Fruit fly (Drosophila melanogaster) whole organism, adult: ENCODE data around the gene CG4338.

Experiments used
- CG14711 ChIP-seq: fragments of 200-800 bp; sonication (Bioruptor generic); optimal IDR thresholded peaks from 2 replicates; lab custom pipeline; 2018; ENCODE audit warnings: missing biosample characterization, mild to moderate bottlenecking, missing genetic modification characterization, moderate library complexity
- CG1620 ChIP-seq: fragments of 200-800 bp; sonication (Bioruptor generic); optimal IDR thresholded peaks from 2 replicates; lab custom pipeline; 2016; ENCODE audit warnings: missing biosample characterization, missing genetic modification characterization
- CG33017 ChIP-seq: fragments of 200-800 bp; sonication (Bioruptor generic); optimal IDR thresholded peaks from 2 replicates; lab custom pipeline; 2018; ENCODE audit warnings: missing biosample characterization, mild to moderate bottlenecking, missing genetic modification characterization, moderate library complexity
- CG5204 ChIP-seq: fragments of 200-800 bp; sonication (Bioruptor generic); optimal IDR thresholded peaks from 2 replicates; lab custom pipeline; 2016; ENCODE audit warnings: missing biosample characterization, missing genetic modification characterization
- Clk ChIP-seq: fragments of 200-800 bp; sonication (Bioruptor generic); optimal IDR thresholded peaks from 2 replicates; lab custom pipeline; 2017; ENCODE audit warnings: missing biosample characterization, missing genetic modification characterization
- kay ChIP-seq: fragments of 200-800 bp; sonication (Bioruptor generic); peaks from one replicate; lab custom pipeline; 2016; ENCODE audit warnings: missing biosample characterization, missing genetic modification characterization, borderline replicate concordance
- ovo ChIP-seq: fragments of 200-800 bp; sonication (Bioruptor generic); optimal IDR thresholded peaks from 2 replicates; lab custom pipeline; 2016; ENCODE audit warnings: missing biosample characterization, missing genetic modification characterization
- pad ChIP-seq: fragments of 200-800 bp; sonication (Bioruptor generic); optimal IDR thresholded peaks from 3 replicates; lab custom pipeline; 2017; ENCODE audit warnings: missing biosample characterization, missing genetic modification characterization, mild to moderate bottlenecking, moderate library complexity, missing genetic modification reagents
- tj ChIP-seq: fragments of 200-800 bp; sonication (Bioruptor generic); optimal IDR thresholded peaks from 3 replicates; lab custom pipeline; 2017; ENCODE audit warnings: missing biosample characterization, mild to moderate bottlenecking, missing genetic modification characterization, moderate library complexity
- toe ChIP-seq: fragments of 200-800 bp; sonication (Bioruptor generic); optimal IDR thresholded peaks from 2 replicates; lab custom pipeline; 2016; ENCODE audit warnings: missing biosample characterization, missing genetic modification characterization

DNA sequence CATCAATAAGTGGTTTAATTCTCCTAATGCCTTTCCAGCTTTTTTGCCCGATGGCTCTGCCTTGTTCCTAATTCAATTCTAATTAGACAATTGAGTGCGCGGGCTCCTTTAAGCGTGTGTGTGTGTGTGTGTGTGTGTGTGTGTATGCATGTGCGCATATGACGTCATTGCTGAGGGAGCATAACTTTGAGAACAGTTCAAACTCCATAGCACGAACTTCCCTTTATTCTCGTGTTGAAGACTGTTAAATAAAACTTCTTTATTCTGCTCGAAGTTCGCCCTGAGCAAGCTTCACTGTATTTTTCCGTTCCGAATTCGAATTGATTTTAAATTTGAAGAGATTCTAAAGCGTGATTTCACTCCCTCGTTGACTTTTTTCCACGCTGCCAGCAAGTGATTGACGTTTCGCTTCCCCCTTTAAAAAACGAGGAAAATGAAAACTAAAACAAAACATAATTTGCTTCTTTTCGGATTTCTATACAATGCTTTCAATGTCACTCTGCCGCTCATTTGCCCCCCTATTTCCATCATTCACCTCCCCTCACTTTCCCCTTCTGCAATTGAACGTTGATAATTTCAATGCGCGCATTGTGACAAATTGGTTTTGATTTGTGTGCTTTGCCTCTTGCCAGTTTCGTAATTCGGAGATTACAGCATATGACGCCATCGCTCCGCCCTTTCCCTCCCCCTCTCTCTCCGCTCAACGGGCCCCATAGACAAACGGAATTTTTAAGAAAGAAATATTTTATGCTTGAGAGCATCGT, 17.1 kb downstream of the CG4338 start:
- no peak for TF ChIP-seq CG1620 (GFP tag; lab: Kevin White, UChicago)
- peak; percentile 35 for TF ChIP-seq kay
- TF ChIP-seq CG14711, result no peak
- no peak for TF ChIP-seq toe (GFP tag; lab: Kevin White, UChicago)
- TF ChIP-seq CG5204 (GFP tag; lab: Kevin White, UChicago), result no peak
- no peak for TF ChIP-seq tj (GFP tag; lab: Kevin White, UChicago)
- TF ChIP-seq Clk (GFP tag; lab: Kevin White, UChicago), result peak; percentile 5
- TF ChIP-seq pad (GFP tag; lab: Kevin White, UChicago), result peak; percentile 81
- no peak for TF ChIP-seq ovo (GFP tag; lab: Kevin White, UChicago)
- TF ChIP-seq CG33017 (tag; lab: Kevin White, UChicago), result no peak
